Fruit fly (Drosophila melanogaster): ENCODE measurements around the gene CG31300.

The CG31300 gene

dm6 chr3R:25312583-25312982 is 29.2 kb downstream of the CG31300 start (continued):
- TF ChIP-seq ATbp (GFP tag; optimal IDR thresholded peaks at IDR 0.05) (no peak), CG3281 (GFP tag; optimal IDR thresholded peaks at IDR 0.05) (peak; percentile 11), tgo (GFP tag; IDR thresholded peaks at IDR 0.05) (no peak), CTCF (GFP tag; optimal IDR thresholded peaks at IDR 0.05) (peak; percentile 89), ato (GFP tag; IDR thresholded peaks at IDR 0.05; ENCODE audit: partially characterized antibody) (no peak), CG11093 (GFP tag; IDR thresholded peaks at IDR 0.05) (no peak), tup (GFP tag; optimal IDR thresholded peaks at IDR 0.05) (no peak), CG17385 (GFP tag; optimal IDR thresholded peaks at IDR 0.05) (no peak), CG4730 (GFP tag; IDR thresholded peaks at IDR 0.05) (no peak), Ets65A (GFP tag) (peak; percentile 43), ERR (GFP tag; optimal IDR thresholded peaks at IDR 0.05) (no peak), caup (GFP tag; optimal IDR thresholded peaks at IDR 0.05; ENCODE audit: severe bottlenecking) (peak; percentile 26), ken (GFP tag; IDR thresholded peaks at IDR 0.05) (no peak), Dp (GFP tag; optimal IDR thresholded peaks at IDR 0.05) (peak; percentile 45), CG11456 (GFP tag; IDR thresholded peaks at IDR 0.05) (no peak), CG7987 (GFP tag; optimal IDR thresholded peaks at IDR 0.05) (no peak), E2f2 (GFP tag; IDR thresholded peaks at IDR 0.05) (peak; percentile 63), CG10267 (tag; optimal IDR thresholded peaks at IDR 0.05) (no peak), CG10543 (GFP tag; optimal IDR thresholded peaks at IDR 0.05) (no peak), wdn (GFP tag; IDR thresholded peaks at IDR 0.05) (no peak), CG8924 (tag; optimal IDR thresholded peaks at IDR 0.05) (no peak), Eip74EF (GFP tag; optimal IDR thresholded peaks at IDR 0.05) (no peak), CG3407 (GFP tag; optimal IDR thresholded peaks at IDR 0.05) (no peak), Atf6 (GFP tag; IDR thresholded peaks at IDR 0.05) (no peak)

dm6 chr3R:25313771-25314170 is 30.4 kb downstream of the CG31300 start, which contains the start of gene CG31087:
Gene CG31087, minus strand, starts transcription at chr3R:25313833.
- TF ChIP-seq Gsc (GFP tag; IDR thresholded peaks at IDR 0.05) (no peak), CG30431 (GFP tag; optimal IDR thresholded peaks at IDR 0.05) (no peak), ranshi (GFP tag; IDR thresholded peaks at IDR 0.05) (no peak), Aef1 (GFP tag; IDR thresholded peaks at IDR 0.05) (no peak), CG8765 (GFP tag; IDR thresholded peaks at IDR 0.05) (no peak), CoRest (tag; optimal IDR thresholded peaks at IDR 0.05) (no peak), Deaf1 (tag; optimal IDR thresholded peaks at IDR 0.05) (peak; percentile 51), emc (GFP tag; optimal IDR thresholded peaks at IDR 0.05) (no peak), grn (GFP tag; optimal IDR thresholded peaks at IDR 0.05) (peak; percentile 12), lab (GFP tag; optimal IDR thresholded peaks at IDR 0.05) (peak; percentile 50), CG12769 (tag; optimal IDR thresholded peaks at IDR 0.05) (peak; percentile 40), Doc2 (GFP tag; IDR thresholded peaks at IDR 0.05) (no peak), Mad (GFP tag; optimal IDR thresholded peaks at IDR 0.05) (no peak), Stat92E (GFP tag; optimal IDR thresholded peaks at IDR 0.05) (no peak), CG6254 (GFP tag; optimal IDR thresholded peaks at IDR 0.05) (no peak), sens (GFP tag) (peak; percentile 67), pros (GFP tag; optimal IDR thresholded peaks at IDR 0.05) (no peak), sd (tag; optimal IDR thresholded peaks at IDR 0.05) (peak; percentile 2), Fer1 (GFP tag; optimal IDR thresholded peaks at IDR 0.05) (no peak), exex (tag; optimal IDR thresholded peaks at IDR 0.05) (peak; percentile 56), gro (GFP tag; optimal IDR thresholded peaks at IDR 0.05) (no peak), Side (GFP tag; optimal IDR thresholded peaks at IDR 0.05) (no peak), chm (GFP tag; IDR thresholded peaks at IDR 0.05) (no peak), CG11398 (GFP tag; optimal IDR thresholded peaks at IDR 0.05) (no peak), chinmo (GFP tag; IDR thresholded peaks at IDR 0.05; ENCODE audit: partially characterized antibody) (0 out of 4 replicates have a peak, but pooled peaks have one; percentile 57), sug (tag; optimal IDR thresholded peaks at IDR 0.05) (peak; percentile 15), ind (GFP tag; optimal IDR thresholded peaks at IDR 0.05) (no peak)
